Worm (Caenorhabditis elegans): ENCODE data around the gene C13F10.6.

Gene C13F10.6

DNA sequence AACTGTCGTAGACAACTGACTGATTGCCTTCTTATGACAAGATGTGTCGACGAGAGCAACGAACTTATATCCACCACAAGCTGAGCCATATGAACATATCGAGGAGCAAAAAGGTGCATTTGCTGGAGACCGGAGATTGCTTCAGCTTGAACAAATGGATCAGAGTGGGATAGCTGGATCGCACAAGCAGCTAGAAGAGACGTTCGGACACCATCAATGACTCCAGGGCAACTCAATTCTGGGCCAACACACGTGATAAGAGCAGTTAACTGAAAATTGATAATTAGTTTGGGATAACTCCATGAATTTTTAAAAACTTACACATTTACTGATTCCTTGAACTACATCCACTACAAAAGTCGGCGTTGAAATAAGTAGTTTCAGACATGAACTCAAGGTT lies 11.8 kb downstream of the C13F10.6 start:
- no peak for TF ChIP-seq nhr-28 (tag; optimal IDR thresholded peaks at IDR 0.05)
- no peak for TF ChIP-seq hpl-2 (GFP tag; optimal IDR thresholded peaks at IDR 0.05)
- no peak for TF ChIP-seq efl-1 (optimal IDR thresholded peaks at IDR 0.05)
- peak in 1 of 2 experiments; percentile 82 for TF ChIP-seq efl-1 (GFP tag; optimal IDR thresholded peaks at IDR 0.05 in 1 of 2)

DNA sequence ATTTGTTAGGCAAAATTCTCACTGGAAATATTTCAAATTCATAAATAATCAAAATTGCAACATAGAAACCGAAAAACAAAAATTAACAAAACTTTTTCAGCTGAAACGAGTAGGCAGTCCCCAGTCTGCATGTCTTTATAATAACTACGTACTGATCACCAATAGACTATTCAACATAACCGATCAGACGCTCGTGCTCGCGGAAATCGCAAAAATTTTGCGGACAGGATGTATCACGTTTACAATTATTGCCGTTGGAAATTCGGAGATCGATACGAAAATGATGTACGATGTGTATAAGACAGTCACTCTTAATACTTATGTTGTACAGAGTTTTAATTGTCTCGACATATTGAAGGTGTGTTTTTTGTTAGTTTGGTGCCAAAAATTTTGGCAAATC lies 19.5 kb downstream of the C13F10.6 start:
- TF ChIP-seq ama-1 (optimal IDR thresholded peaks at IDR 0.05) (no peak), vab-15 (tag; optimal IDR thresholded peaks at IDR 0.05) (no peak), efl-1 (optimal IDR thresholded peaks at IDR 0.05) (no peak), efl-1 (GFP tag; optimal IDR thresholded peaks at IDR 0.05 in 1 of 2) (peak in 1 of 2 experiments; percentile 21), elt-2 (tag; optimal IDR thresholded peaks at IDR 0.05) (no peak), lin-39 (tag; optimal IDR thresholded peaks at IDR 0.05) (no peak), unc-130 (tag; optimal IDR thresholded peaks at IDR 0.05) (no peak), egl-13 (tag; optimal IDR thresholded peaks at IDR 0.05) (no peak), fkh-4 (tag; optimal IDR thresholded peaks at IDR 0.05; ENCODE audit: borderline replicate concordance) (no peak)

DNA sequence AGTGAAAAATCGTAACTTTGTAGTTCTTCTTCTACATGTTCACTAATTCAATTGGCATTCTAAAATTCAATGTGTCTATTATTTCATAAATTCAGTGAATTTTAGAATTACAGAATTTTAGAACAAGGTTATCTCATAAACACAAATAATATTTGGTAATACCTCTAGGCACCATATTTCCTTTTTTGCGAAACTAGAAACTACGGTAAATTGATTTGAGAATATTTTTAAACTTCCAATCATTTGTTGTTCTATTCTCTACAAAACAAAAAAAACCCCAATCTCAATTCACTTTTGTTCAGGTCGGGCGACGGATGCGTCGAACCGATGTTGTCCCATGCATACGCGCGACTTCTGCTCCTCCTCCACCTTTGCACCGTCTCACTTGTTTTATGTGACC lies 20.9 kb downstream of the C13F10.6 start, which contains the start of gene F09G2.1:
TSS of gene F09G2.1 (plus strand) at position 301 of the 400 bp plus-strand sequence.
- TF ChIP-seq sptf-1 (tag; optimal IDR thresholded peaks at IDR 0.05) (no peak), zip-4 (GFP tag; optimal IDR thresholded peaks at IDR 0.05) (no peak), F16B12.6 (tag; optimal IDR thresholded peaks at IDR 0.05) (no peak), lir-3 (tag; optimal IDR thresholded peaks at IDR 0.05; ENCODE audit: poor library complexity) (no peak), egl-13 (tag; optimal IDR thresholded peaks at IDR 0.05) (no peak), unc-86 (tag; optimal IDR thresholded peaks at IDR 0.05) (no peak)

DNA sequence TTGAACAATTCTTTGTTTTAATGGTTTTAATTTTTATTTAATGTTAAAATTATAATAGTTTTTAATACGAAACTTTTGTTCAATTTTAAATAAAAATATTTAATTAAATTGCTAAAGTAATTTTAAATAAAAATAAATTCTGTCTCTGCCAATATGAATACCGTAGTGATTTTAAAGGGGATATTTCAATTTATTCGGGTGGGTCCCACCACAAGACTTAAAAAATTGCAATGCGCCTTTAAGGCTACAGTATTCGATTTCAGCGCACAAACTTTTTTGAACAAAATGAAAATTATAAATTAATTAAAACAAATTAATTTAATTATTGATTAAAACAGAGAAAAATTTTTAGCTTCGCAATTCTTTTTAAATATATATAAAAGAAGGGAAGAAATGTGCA lies 21.8 kb downstream of the C13F10.6 start:
- no peak for TF ChIP-seq zag-1 (tag; optimal IDR thresholded peaks at IDR 0.05)
- no peak for TF ChIP-seq mdl-1 (tag; optimal IDR thresholded peaks at IDR 0.05)

DNA sequence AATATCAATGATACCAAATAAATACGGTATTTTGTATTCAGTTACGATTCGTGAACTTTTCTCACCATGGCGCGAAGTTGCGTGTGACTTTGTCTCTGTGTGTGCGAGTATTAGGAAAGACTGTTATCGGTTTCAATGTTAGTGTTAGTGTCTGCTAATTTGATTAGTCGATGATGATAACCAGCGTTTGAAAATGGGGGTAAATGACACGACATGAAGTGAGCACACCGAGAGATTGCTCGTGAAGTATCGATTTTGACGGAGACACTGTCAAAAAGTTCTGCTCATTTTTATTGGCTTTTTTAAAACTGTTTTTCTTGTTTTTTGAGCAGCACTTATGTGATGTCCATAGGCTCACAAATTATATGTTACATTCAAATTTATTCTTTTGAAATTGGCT lies 22.4 kb downstream of the C13F10.6 start:
- TF ChIP-seq nhr-12 (tag; optimal IDR thresholded peaks at IDR 0.05) = no peak
- TF ChIP-seq nhr-76 (tag; optimal IDR thresholded peaks at IDR 0.05) = no peak
- no peak for TF ChIP-seq elt-3 (tag; optimal IDR thresholded peaks at IDR 0.05)
- TF ChIP-seq pax-3 (tag; optimal IDR thresholded peaks at IDR 0.05) = peak; percentile 2
- no peak for TF ChIP-seq snpc-4 (tag; optimal IDR thresholded peaks at IDR 0.05)
- TF ChIP-seq snu-23 (GFP tag; optimal IDR thresholded peaks at IDR 0.05) = peak; percentile 9
- TF ChIP-seq aly-2 (tag; optimal IDR thresholded peaks at IDR 0.05) = peak; percentile 59
- TF ChIP-seq C34B4.2 (tag; optimal IDR thresholded peaks at IDR 0.05) = no peak
- TF ChIP-seq mef-2 (tag; optimal IDR thresholded peaks at IDR 0.05) = no peak
- peak; percentile 4 for TF ChIP-seq nhr-47 (tag; optimal IDR thresholded peaks at IDR 0.05)
- no peak for TF ChIP-seq alr-1 (tag; optimal IDR thresholded peaks at IDR 0.05; ENCODE audit: borderline replicate concordance)
- TF ChIP-seq efl-1 (optimal IDR thresholded peaks at IDR 0.05) = no peak
- TF ChIP-seq efl-1 (GFP tag; optimal IDR thresholded peaks at IDR 0.05 in 1 of 2) = peak in 1 of 2 experiments; percentile 91
- TF ChIP-seq tbx-2 (tag; optimal IDR thresholded peaks at IDR 0.05) = no peak
- no peak for TF ChIP-seq zag-1 (tag; optimal IDR thresholded peaks at IDR 0.05)
- no peak for TF ChIP-seq fkh-4 (tag; optimal IDR thresholded peaks at IDR 0.05; ENCODE audit: borderline replicate concordance)
- no peak for TF ChIP-seq grh-1 (GFP tag; IDR thresholded peaks at IDR 0.05)
- TF ChIP-seq fkh-10 (GFP tag; optimal IDR thresholded peaks at IDR 0.05) = no peak
- TF ChIP-seq Y116A8C.19 (tag; optimal IDR thresholded peaks at IDR 0.05; ENCODE audit: borderline replicate concordance) = no peak
- TF ChIP-seq unc-130 (tag; optimal IDR thresholded peaks at IDR 0.05) = no peak
- TF ChIP-seq pqm-1 (tag; optimal IDR thresholded peaks at IDR 0.05) = no peak
- no peak for TF ChIP-seq hpl-2 (GFP tag; optimal IDR thresholded peaks at IDR 0.05)
- no peak for TF ChIP-seq nhr-84 (tag; optimal IDR thresholded peaks at IDR 0.05)
- TF ChIP-seq elt-2 (tag; optimal IDR thresholded peaks at IDR 0.05) = peak; percentile 66
- no peak for TF ChIP-seq lin-15B (tag; optimal IDR thresholded peaks at IDR 0.05)
- TF ChIP-seq hlh-4 (tag; optimal IDR thresholded peaks at IDR 0.05) = no peak
- TF ChIP-seq xbp-1 (tag; optimal IDR thresholded peaks at IDR 0.05) = no peak
- TF ChIP-seq mdl-1 (tag; optimal IDR thresholded peaks at IDR 0.05) = no peak
- no peak for TF ChIP-seq mab-9 (GFP tag; IDR thresholded peaks at IDR 0.05)
- no peak for TF ChIP-seq lin-13 (GFP tag; optimal IDR thresholded peaks at IDR 0.05)
- TF ChIP-seq fkh-8 (tag; optimal IDR thresholded peaks at IDR 0.05) = no peak
- no peak for TF ChIP-seq unc-86 (tag; optimal IDR thresholded peaks at IDR 0.05)
- peak; percentile 13 for TF ChIP-seq nhr-90 (tag; optimal IDR thresholded peaks at IDR 0.05; ENCODE audit: poor library complexity)
- TF ChIP-seq egl-13 (tag; optimal IDR thresholded peaks at IDR 0.05) = no peak
- TF ChIP-seq nhr-71 (tag; optimal IDR thresholded peaks at IDR 0.05) = peak; percentile 1
- no peak for TF ChIP-seq F16B12.6 (tag; optimal IDR thresholded peaks at IDR 0.05)
- TF ChIP-seq ceh-63 (GFP tag; optimal IDR thresholded peaks at IDR 0.05) = no peak
